Worm (Caenorhabditis elegans) whole organism, L4/young adult: Measurements from ENCODE around the gene W10G6.6.

ENCODE experiments used
- W03F9.2 ChIP-seq: fragments of 150-350 bp; optimal IDR thresholded peaks from 2 replicates; lab custom pipeline; 2014; ENCODE audit warnings: missing biosample characterization, missing genetic modification characterization
- dao-5 ChIP-seq: sonication (generic microtip); optimal IDR thresholded peaks from 2 replicates; lab custom pipeline; 2016; ENCODE audit warnings: missing genotype, missing genetic modification characterization, moderate library complexity, missing compliant biosample characterization
- him-1 ChIP-seq: sonication (generic microtip); optimal IDR thresholded peaks from 2 replicates; lab custom pipeline; 2016; ENCODE audit warnings: missing genotype, missing genetic modification reagents, missing genetic modification characterization, missing compliant biosample characterization

DNA sequence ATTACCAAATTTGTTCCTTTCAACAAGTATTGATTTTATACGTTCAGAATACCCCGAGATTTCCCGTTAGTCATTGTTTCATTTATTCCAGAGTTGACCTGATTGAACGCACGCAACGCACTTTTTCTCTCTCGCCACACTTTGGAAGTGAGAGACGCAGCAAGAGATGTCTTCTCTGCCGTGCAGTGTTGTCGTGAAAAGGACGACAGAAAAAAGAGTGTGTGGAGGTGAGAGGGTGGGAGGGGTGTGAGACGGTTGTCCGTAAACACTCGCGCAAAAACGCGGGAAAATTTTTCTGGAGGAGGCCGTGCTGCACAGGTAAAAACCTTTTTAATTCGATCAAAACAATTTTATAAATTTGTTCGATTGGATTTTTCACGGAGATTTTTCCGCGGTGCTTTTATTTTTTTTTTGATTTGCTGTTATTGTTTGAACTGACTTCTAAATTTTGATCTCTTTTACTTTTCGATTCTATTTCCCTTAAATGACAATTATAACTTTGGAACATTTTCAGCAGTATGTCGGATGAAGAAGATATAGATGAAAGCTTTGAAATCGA is 24.8 kb upstream of the W10G6.6 start, which contains the start of gene sdc-1:
- TF ChIP-seq W03F9.2 (tag; lab: Kevin White, UChicago) = no peak
- TF ChIP-seq him-1 = no peak
- no peak for TF ChIP-seq dao-5 (tag; lab: Kevin White, UChicago)
